Worm (Caenorhabditis elegans) whole organism, young adult: ENCODE measurements around the gene Y40A1A.3.

ENCODE experiments used
- B0261.1 ChIP-seq: sonication (generic microtip); optimal IDR thresholded peaks from 2 replicates; lab custom pipeline; 2016; ENCODE audit warnings: mild to moderate bottlenecking, missing genetic modification characterization, moderate library complexity, missing compliant biosample characterization
- B0336.3 ChIP-seq: fragments of 200-800 bp; sonication (Bioruptor generic); IDR thresholded peaks from 2 replicates; pipeline ENCODE4 v1.3.6; 2022; ENCODE audit warnings: missing genetic modification characterization, missing compliant biosample characterization
- D2030.7 ChIP-seq: fragments of 200-800 bp; sonication (Bioruptor generic); IDR thresholded peaks from 2 replicates; pipeline ENCODE4 v1.3.6; 2022; ENCODE audit warnings: missing genetic modification reagents, missing genetic modification characterization, missing compliant biosample characterization
- K12H6.12 ChIP-seq: fragments of 200-800 bp; sonication (Bioruptor generic); optimal IDR thresholded peaks from 2 replicates; lab custom pipeline; 2018; ENCODE audit warnings: mild to moderate bottlenecking, missing genetic modification characterization, missing compliant biosample characterization
- T07F8.4 ChIP-seq: sonication (generic microtip); optimal IDR thresholded peaks from 2 replicates; lab custom pipeline; 2016; ENCODE audit warnings: mild to moderate bottlenecking, missing genetic modification characterization, moderate library complexity, missing compliant biosample characterization
- Y53G8AR.9 ChIP-seq: fragments of 200-800 bp; sonication (Bioruptor generic); conservative IDR thresholded peaks from 2 replicates; pipeline ENCODE4 v1.3.6; 2022; ENCODE audit warnings: missing genetic modification reagents, missing genetic modification characterization, missing compliant biosample characterization
- Y56A3A.18 ChIP-seq: fragments of 200-800 bp; sonication (Bioruptor generic); IDR thresholded peaks from 2 replicates; pipeline ENCODE4 v1.3.6; 2022; ENCODE audit warnings: missing genetic modification reagents, missing genetic modification characterization, missing compliant biosample characterization
- Y67H2A.10 ChIP-seq: fragments of 200-800 bp; sonication (Bioruptor generic); conservative IDR thresholded peaks from 2 replicates; pipeline ENCODE4 v1.3.6; 2022; ENCODE audit warnings: missing genetic modification reagents, missing genetic modification characterization, missing compliant biosample characterization
- akir-1 ChIP-seq: fragments of 200-800 bp; sonication (Bioruptor generic); optimal IDR thresholded peaks from 2 replicates; lab custom pipeline; 2018; ENCODE audit warnings: mild to moderate bottlenecking, missing genetic modification characterization, moderate library complexity, missing compliant biosample characterization
- attf-6 ChIP-seq: fragments of 200-800 bp; sonication (Bioruptor generic); IDR thresholded peaks from 2 replicates; pipeline ENCODE4 v1.3.6; 2022; ENCODE audit warnings: missing genetic modification reagents, missing genetic modification characterization, missing compliant biosample characterization
- cebp-1 ChIP-seq, 2 experiments: fragments of 200-800 bp in 1 of 2; sonication (Bioruptor generic) in 1 of 2; sonication (generic microtip) in 1 of 2; IDR thresholded peaks in 1 of 2; optimal IDR thresholded peaks in 1 of 2; 2 replicates each; pipeline versions ENCODE4 v1.3.6 to Lab custom; 2017 to 2022; ENCODE audit warnings: missing compliant biosample characterization in 2 of 2, missing genetic modification characterization in 2 of 2, mild to moderate bottlenecking in 1 of 2, missing genetic modification reagents in 1 of 2, moderate library complexity in 1 of 2
- ceh-40 ChIP-seq: fragments of 200-800 bp; sonication (Bioruptor generic); IDR thresholded peaks from 2 replicates; pipeline ENCODE4 v1.3.6; 2022; ENCODE audit warnings: missing genetic modification characterization, missing compliant biosample characterization
- ceh-79 ChIP-seq: sonication (generic microtip); optimal IDR thresholded peaks from 2 replicates; lab custom pipeline; 2017; ENCODE audit warnings: mild to moderate bottlenecking, missing genetic modification characterization, missing compliant biosample characterization
- chd-7 ChIP-seq: sonication (generic microtip); optimal IDR thresholded peaks from 2 replicates; lab custom pipeline; 2016; ENCODE audit warnings: mild to moderate bottlenecking, missing genetic modification characterization, moderate library complexity, missing compliant biosample characterization
- dox-1 ChIP-seq: fragments of 200-800 bp; sonication (Bioruptor generic); IDR thresholded peaks from 2 replicates; pipeline ENCODE4 v1.3.6; 2022; ENCODE audit warnings: missing genetic modification reagents, missing genetic modification characterization, missing compliant biosample characterization
- efl-1 ChIP-seq: fragments of 150-350 bp; optimal IDR thresholded peaks from 2 replicates; lab custom pipeline; 2014; ENCODE audit warnings: missing biosample characterization, missing genetic modification reagents, missing genetic modification characterization
- egrh-3 ChIP-seq: fragments of 200-800 bp; sonication (Bioruptor generic); IDR thresholded peaks from 2 replicates; pipeline ENCODE4 v1.3.6; 2022; ENCODE audit warnings: missing genetic modification reagents, missing genetic modification characterization, missing compliant biosample characterization
- him-1 ChIP-seq: sonication (generic microtip); optimal IDR thresholded peaks from 2 replicates; lab custom pipeline; 2016; ENCODE audit warnings: missing genotype, missing genetic modification reagents, missing genetic modification characterization, missing compliant biosample characterization
- hmg-20 ChIP-seq: fragments of 200-800 bp; sonication (Bioruptor generic); IDR thresholded peaks from 2 replicates; pipeline ENCODE4 v1.3.6; 2022; ENCODE audit warnings: missing genetic modification reagents, missing genetic modification characterization, missing compliant biosample characterization
- hsf-1 ChIP-seq: fragments of 200-800 bp; sonication (Bioruptor generic); IDR thresholded peaks from 2 replicates; pipeline ENCODE4 v1.3.6; 2022; ENCODE audit warnings: missing genetic modification reagents, missing genetic modification characterization, missing compliant biosample characterization
- lin-26 ChIP-seq: fragments of 200-800 bp; sonication (Bioruptor generic); IDR thresholded peaks from 2 replicates; pipeline ENCODE4 v1.3.6; 2022; ENCODE audit warnings: missing genetic modification reagents, missing genetic modification characterization, missing compliant biosample characterization
- lin-54 ChIP-seq: fragments of 200-800 bp; sonication (Bioruptor generic); optimal IDR thresholded peaks from 2 replicates; lab custom pipeline; 2018; ENCODE audit warnings: mild to moderate bottlenecking, missing genetic modification characterization, missing compliant biosample characterization
- madf-6 ChIP-seq: fragments of 200-800 bp; sonication (Bioruptor generic); IDR thresholded peaks from 2 replicates; pipeline ENCODE4 v1.3.6; 2022; ENCODE audit warnings: missing genetic modification reagents, missing genetic modification characterization, missing compliant biosample characterization
- mel-28 ChIP-seq: sonication (generic microtip); optimal IDR thresholded peaks from 2 replicates; lab custom pipeline; 2016; ENCODE audit warnings: borderline replicate concordance, mild to moderate bottlenecking, missing genetic modification characterization, missing compliant biosample characterization
- nfya-2 ChIP-seq: fragments of 200-800 bp; sonication (Bioruptor generic); IDR thresholded peaks from 2 replicates; pipeline ENCODE4 v1.3.6; 2022; ENCODE audit warnings: missing genetic modification reagents, missing genetic modification characterization, missing compliant biosample characterization
- nfyb-1 ChIP-seq: fragments of 200-800 bp; sonication (Bioruptor generic); IDR thresholded peaks from 2 replicates; pipeline ENCODE4 v1.3.6; 2022; ENCODE audit warnings: missing genetic modification reagents, missing genetic modification characterization, missing compliant biosample characterization
- nhr-179 ChIP-seq: sonication (generic microtip); optimal IDR thresholded peaks from 2 replicates; lab custom pipeline; 2016; ENCODE audit warnings: mild to moderate bottlenecking, missing genetic modification characterization, missing compliant biosample characterization
- pha-4 ChIP-seq: fragments of 150-350 bp; sonication (generic microtip); optimal IDR thresholded peaks from 2 replicates; lab custom pipeline; 2014; ENCODE audit warnings: missing biosample characterization, missing genetic modification reagents, missing genetic modification characterization
- rpc-1 ChIP-seq, 2 experiments: fragments of 150-350 bp in 1 of 2; sonication (generic microtip) in 1 of 2; optimal IDR thresholded peaks; 2 replicates each; lab custom pipeline; 2014 to 2018; ENCODE audit warnings: missing biosample characterization in 1 of 2, missing genetic modification characterization in 1 of 2, missing genetic modification reagents in 1 of 2, missing genotype in 1 of 2
- snpc-1.1 ChIP-seq: sonication (generic microtip); optimal IDR thresholded peaks from 2 replicates; lab custom pipeline; 2017; ENCODE audit warnings: missing genetic modification characterization, mild to moderate bottlenecking, missing compliant biosample characterization, antibody characterized with exemption, moderate library complexity, missing genotype, missing genetic modification reagents; ENCODE audit not compliant: insufficient read depth
- snpc-4 ChIP-seq, 5 experiments: fragments of 150-350 bp in 1 of 5; sonication (generic microtip) in 4 of 5; optimal IDR thresholded peaks; 2 replicates each; lab custom pipeline; 2014 to 2018; ENCODE audit warnings: missing genetic modification characterization in 5 of 5, missing biosample characterization in 3 of 5, antibody characterized with exemption in 2 of 5, mild to moderate bottlenecking in 2 of 5, missing compliant biosample characterization in 2 of 5, missing genotype in 2 of 5, moderate library complexity in 2 of 5, missing genetic modification reagents in 1 of 5
- tbp1 ChIP-seq: fragments of 200-800 bp; sonication (Bioruptor generic); optimal IDR thresholded peaks from 2 replicates; lab custom pipeline; 2018; ENCODE audit warnings: mild to moderate bottlenecking, missing genetic modification characterization, missing compliant biosample characterization
- unc-62 ChIP-seq: fragments of 150-350 bp; optimal IDR thresholded peaks from 2 replicates; lab custom pipeline; 2014; ENCODE audit warnings: missing biosample characterization, missing genetic modification reagents, missing genetic modification characterization
- ztf-18 ChIP-seq: sonication (generic microtip); optimal IDR thresholded peaks from 2 replicates; lab custom pipeline; 2016; ENCODE audit warnings: missing genotype, mild to moderate bottlenecking, missing genetic modification characterization, missing compliant biosample characterization

Gene Y40A1A.3

ce11 chrX:2013912-2014311 lies 16.1 kb upstream of the Y40A1A.3 start:
- TF ChIP-seq cebp-1 (GFP tag; IDR thresholded peaks at IDR 0.05; lab: Robert Waterston, UW) (peak; percentile 88), cebp-1 (tag; optimal IDR thresholded peaks at IDR 0.05; lab: Kevin White, UChicago) (peak; percentile 95), Y53G8AR.9 (no peak), unc-62 (GFP tag; lab: Kevin White, UChicago) (peak; percentile 84)

- TF ChIP-seq nhr-179 (tag; lab: Kevin White, UChicago): no peak
- no peak for TF ChIP-seq chd-7 (tag; lab: Kevin White, UChicago)
- no peak for TF ChIP-seq akir-1
- TF ChIP-seq snpc-1.1: no peak
- no peak for TF ChIP-seq lin-54
- no peak for TF ChIP-seq ceh-40
- TF ChIP-seq nfya-2 (GFP tag; lab: Robert Waterston, UW): no peak
- no peak for TF ChIP-seq nfyb-1 (GFP tag; lab: Robert Waterston, UW)
- TF ChIP-seq snpc-4 (GFP tag; optimal IDR thresholded peaks at IDR 0.05; lab: Kevin White, UChicago): no peak
- no peak for TF ChIP-seq snpc-4 (tag; optimal IDR thresholded peaks at IDR 0.05; lab: Kevin White, UChicago)
- TF ChIP-seq cebp-1 (GFP tag; IDR thresholded peaks at IDR 0.05; lab: Robert Waterston, UW): no peak
- TF ChIP-seq cebp-1 (tag; optimal IDR thresholded peaks at IDR 0.05; lab: Kevin White, UChicago): no peak
- TF ChIP-seq ztf-18: no peak
- TF ChIP-seq Y56A3A.18 (GFP tag; lab: Robert Waterston, UW): no peak
- no peak for TF ChIP-seq egrh-3
- no peak for TF ChIP-seq T07F8.4 (tag; lab: Kevin White, UChicago)
- TF ChIP-seq, all 124 proteins: peak for 0
Observed at ce11 chrX:2012491-2013201, 14.8 kb upstream of the Y40A1A.3 start, which contains the start of gene Y102A11A.9. TSS of gene Y102A11A.9 (plus strand) at chrX:2013151.

ce11 chrX:2002613-2003012 lies 4.8 kb upstream of the Y40A1A.3 start:
- TF ChIP-seq madf-6 (GFP tag; lab: Robert Waterston, UW) (0 out of 2 replicates have a peak, but pooled peaks have one; percentile 6), hsf-1 (GFP tag; lab: Robert Waterston, UW) (peak; percentile 95), egrh-3 (peak; percentile 79)
- TF ChIP-seq, all 124 proteins: peak for 3; not testable (repeated sequence) for 121

- no peak for TF ChIP-seq Y67H2A.10 (GFP tag; lab: Robert Waterston, UW)
- peak; percentile 17 for TF ChIP-seq efl-1 (GFP tag; lab: Kevin White, UChicago)
Observed at ce11 chrX:2000517-2000916, 2.7 kb upstream of the Y40A1A.3 start.

- TF ChIP-seq mel-28 (tag; lab: Kevin White, UChicago) (no peak), pha-4 (tag; lab: Kevin White, UChicago) (no peak), D2030.7 (GFP tag; lab: Robert Waterston, UW) (peak; percentile 55), attf-6 (GFP tag; lab: Robert Waterston, UW) (peak; percentile 34; the same call in 1 of the 2 replicates), B0336.3 (GFP tag; lab: Robert Waterston, UW) (no peak), hsf-1 (GFP tag; lab: Robert Waterston, UW) (no peak), K12H6.12 (no peak), rpc-1 (optimal IDR thresholded peaks at IDR 0.05; lab: Kevin White, UChicago) (peak; percentile 39), rpc-1 (tag; optimal IDR thresholded peaks at IDR 0.05; lab: Kevin White, UChicago) (peak; percentile 71), B0261.1 (tag; lab: Kevin White, UChicago) (peak; percentile 48), ceh-79 (tag; lab: Kevin White, UChicago) (no peak), dox-1 (GFP tag; lab: Robert Waterston, UW) (peak; percentile 10; the same call in 1 of the 2 replicates), lin-54 (no peak), tbp1 (GFP tag; lab: Kevin White, UChicago) (peak; percentile 75), lin-26 (0 out of 2 replicates have a peak, but pooled peaks have one; percentile 33), hmg-20 (GFP tag; lab: Robert Waterston, UW) (0 out of 2 replicates have a peak, but pooled peaks have one; percentile 29), him-1 (peak; percentile 19), madf-6 (GFP tag; lab: Robert Waterston, UW) (peak; percentile 37)
- TF ChIP-seq, all 124 proteins: peak for 10
Observed at ce11 chrX:1998825-1999224, 991 bp upstream of the Y40A1A.3 start.
